Worm (Caenorhabditis elegans) whole organism, young adult: ENCODE data around the gene nhr-207.
A peak's percentile ranks its signal among the peaks of the same experiment; 100 is the strongest.

Source experiments
- F10E7.11 ChIP-seq: sonication (generic microtip); optimal IDR thresholded peaks from 2 replicates; lab custom pipeline; 2017; ENCODE audit warnings: mild to moderate bottlenecking, missing genetic modification characterization, moderate library complexity, missing compliant biosample characterization
- F22D6.2 ChIP-seq: sonication (generic microtip); optimal IDR thresholded peaks from 2 replicates; lab custom pipeline; 2016; ENCODE audit warnings: mild to moderate bottlenecking, missing genetic modification characterization, missing compliant biosample characterization
- Y53F4B.3 ChIP-seq: fragments of 200-800 bp; sonication (Bioruptor generic); IDR thresholded peaks from 2 replicates; pipeline ENCODE4 v1.3.6; 2022; ENCODE audit warnings: missing genetic modification reagents, missing genetic modification characterization, missing compliant biosample characterization
- Y53G8AR.9 ChIP-seq: fragments of 200-800 bp; sonication (Bioruptor generic); conservative IDR thresholded peaks from 2 replicates; pipeline ENCODE4 v1.3.6; 2022; ENCODE audit warnings: missing genetic modification reagents, missing genetic modification characterization, missing compliant biosample characterization
- Y56A3A.18 ChIP-seq: fragments of 200-800 bp; sonication (Bioruptor generic); IDR thresholded peaks from 2 replicates; pipeline ENCODE4 v1.3.6; 2022; ENCODE audit warnings: missing genetic modification reagents, missing genetic modification characterization, missing compliant biosample characterization
- Y79H2A.3 ChIP-seq: fragments of 200-800 bp; sonication (Bioruptor generic); conservative IDR thresholded peaks from 2 replicates; pipeline ENCODE4 v1.3.6; 2022; ENCODE audit warnings: missing genetic modification reagents, missing genetic modification characterization, missing compliant biosample characterization
- aptf-2 ChIP-seq: fragments of 200-800 bp; sonication (Bioruptor generic); conservative IDR thresholded peaks from 2 replicates; pipeline ENCODE4 v1.3.6; 2022; ENCODE audit warnings: missing genetic modification reagents, missing genetic modification characterization, missing compliant biosample characterization
- aptf-3 ChIP-seq: fragments of 200-800 bp; sonication (Bioruptor generic); IDR thresholded peaks from 2 replicates; pipeline ENCODE4 v1.3.6; 2022; ENCODE audit warnings: missing genetic modification characterization, missing compliant biosample characterization
- atf-7 ChIP-seq: sonication (generic microtip); optimal IDR thresholded peaks from 2 replicates; lab custom pipeline; 2017; ENCODE audit warnings: mild to moderate bottlenecking, missing genetic modification characterization, missing compliant biosample characterization
- athp-1 ChIP-seq: sonication (generic microtip); optimal IDR thresholded peaks from 2 replicates; lab custom pipeline; 2017; ENCODE audit warnings: mild to moderate bottlenecking, missing genetic modification characterization, missing compliant biosample characterization
- ceh-27 ChIP-seq: fragments of 200-800 bp; sonication (Bioruptor generic); optimal IDR thresholded peaks from 2 replicates; lab custom pipeline; 2018; ENCODE audit warnings: mild to moderate bottlenecking, missing genetic modification characterization, moderate library complexity, missing compliant biosample characterization
- chd-7 ChIP-seq: sonication (generic microtip); optimal IDR thresholded peaks from 2 replicates; lab custom pipeline; 2016; ENCODE audit warnings: mild to moderate bottlenecking, missing genetic modification characterization, moderate library complexity, missing compliant biosample characterization
- dpff-1 ChIP-seq: sonication (generic microtip); optimal IDR thresholded peaks from 2 replicates; lab custom pipeline; 2017; ENCODE audit warnings: mild to moderate bottlenecking, missing genetic modification characterization, missing compliant biosample characterization
- egl-18 ChIP-seq: fragments of 200-800 bp; sonication (Bioruptor generic); IDR thresholded peaks from 2 replicates; pipeline ENCODE4 v1.3.6; 2022; ENCODE audit warnings: missing genetic modification reagents, missing genetic modification characterization, missing compliant biosample characterization
- egl-44 ChIP-seq: fragments of 200-800 bp; sonication (Bioruptor generic); IDR thresholded peaks from 2 replicates; pipeline ENCODE4 v1.3.6; 2022; ENCODE audit warnings: missing genetic modification reagents, missing genetic modification characterization, missing compliant biosample characterization
- gei-17 ChIP-seq: fragments of 200-800 bp; sonication (Bioruptor generic); optimal IDR thresholded peaks from 2 replicates; lab custom pipeline; 2018; ENCODE audit warnings: mild to moderate bottlenecking, missing genetic modification characterization, missing compliant biosample characterization
- hmg-1.2 ChIP-seq: fragments of 200-800 bp; sonication (Bioruptor generic); IDR thresholded peaks from 2 replicates; pipeline ENCODE4 v1.3.6; 2022; ENCODE audit warnings: missing genetic modification reagents, missing genetic modification characterization, missing compliant biosample characterization
- hmg-20 ChIP-seq: fragments of 200-800 bp; sonication (Bioruptor generic); IDR thresholded peaks from 2 replicates; pipeline ENCODE4 v1.3.6; 2022; ENCODE audit warnings: missing genetic modification reagents, missing genetic modification characterization, missing compliant biosample characterization
- hsf-1 ChIP-seq: fragments of 200-800 bp; sonication (Bioruptor generic); IDR thresholded peaks from 2 replicates; pipeline ENCODE4 v1.3.6; 2022; ENCODE audit warnings: missing genetic modification reagents, missing genetic modification characterization, missing compliant biosample characterization
- lin-54 ChIP-seq: fragments of 200-800 bp; sonication (Bioruptor generic); optimal IDR thresholded peaks from 2 replicates; lab custom pipeline; 2018; ENCODE audit warnings: mild to moderate bottlenecking, missing genetic modification characterization, missing compliant biosample characterization
- lir-1 ChIP-seq: fragments of 200-800 bp; sonication (Bioruptor generic); conservative IDR thresholded peaks from 2 replicates; pipeline ENCODE4 v1.3.6; 2022; ENCODE audit warnings: missing genetic modification reagents, missing genetic modification characterization, missing compliant biosample characterization
- lsl-1 ChIP-seq: fragments of 200-800 bp; sonication (Bioruptor generic); optimal IDR thresholded peaks from 2 replicates; lab custom pipeline; 2018; ENCODE audit warnings: mild to moderate bottlenecking, missing genetic modification characterization, moderate library complexity, missing compliant biosample characterization
- madf-10 ChIP-seq: sonication (generic microtip); optimal IDR thresholded peaks from 2 replicates; lab custom pipeline; 2016; ENCODE audit warnings: mild to moderate bottlenecking, missing genetic modification characterization, missing compliant biosample characterization
- madf-6 ChIP-seq: fragments of 200-800 bp; sonication (Bioruptor generic); IDR thresholded peaks from 2 replicates; pipeline ENCODE4 v1.3.6; 2022; ENCODE audit warnings: missing genetic modification reagents, missing genetic modification characterization, missing compliant biosample characterization
- madf-8 ChIP-seq: fragments of 200-800 bp; sonication (Bioruptor generic); conservative IDR thresholded peaks from 2 replicates; pipeline ENCODE4 v1.3.6; 2022; ENCODE audit warnings: missing genetic modification reagents, missing genetic modification characterization, missing compliant biosample characterization
- mxl-1 ChIP-seq: sonication (generic microtip); optimal IDR thresholded peaks from 2 replicates; lab custom pipeline; 2016; ENCODE audit warnings: missing genetic modification characterization, missing compliant biosample characterization
- nhr-120 ChIP-seq: fragments of 200-800 bp; sonication (Bioruptor generic); IDR thresholded peaks from 2 replicates; pipeline ENCODE4 v1.3.6; 2022; ENCODE audit warnings: missing genetic modification characterization, missing compliant biosample characterization
- pbrm-1 ChIP-seq: fragments of 200-800 bp; sonication (Bioruptor generic); IDR thresholded peaks from 2 replicates; pipeline ENCODE4 v1.3.6; 2022; ENCODE audit warnings: missing genetic modification reagents, missing genetic modification characterization, missing compliant biosample characterization
- snpc-1.3 ChIP-seq: sonication (generic microtip); optimal IDR thresholded peaks from 2 replicates; lab custom pipeline; 2017; ENCODE audit warnings: missing genetic modification characterization, mild to moderate bottlenecking, missing compliant biosample characterization, antibody characterized with exemption, moderate library complexity, missing genotype, missing genetic modification reagents; ENCODE audit not compliant: insufficient read depth
- snpc-3.4 ChIP-seq: sonication (generic microtip); optimal IDR thresholded peaks from 2 replicates; lab custom pipeline; 2017; ENCODE audit warnings: missing genetic modification characterization, mild to moderate bottlenecking, missing compliant biosample characterization, antibody characterized with exemption, moderate library complexity, missing genotype, missing genetic modification reagents
- tbx-9 ChIP-seq: sonication (generic microtip); optimal IDR thresholded peaks from 2 replicates; lab custom pipeline; 2016; ENCODE audit warnings: borderline replicate concordance, missing genetic modification characterization, inconsistent platforms, missing compliant biosample characterization
- tlf-1 ChIP-seq: fragments of 200-800 bp; sonication (Bioruptor generic); optimal IDR thresholded peaks from 2 replicates; lab custom pipeline; 2018; ENCODE audit warnings: mild to moderate bottlenecking, missing genetic modification characterization, missing compliant biosample characterization
- unc-62 ChIP-seq: fragments of 150-350 bp; optimal IDR thresholded peaks from 2 replicates; lab custom pipeline; 2014; ENCODE audit warnings: missing biosample characterization, missing genetic modification reagents, missing genetic modification characterization
- xnd-1 ChIP-seq: sonication (generic microtip); optimal IDR thresholded peaks from 2 replicates; lab custom pipeline; 2016; ENCODE audit warnings: missing genotype, missing genetic modification reagents, missing genetic modification characterization, missing compliant biosample characterization
- zfh-2 ChIP-seq: fragments of 200-800 bp; sonication (Bioruptor generic); conservative IDR thresholded peaks from 2 replicates; pipeline ENCODE4 v1.3.6; 2022; ENCODE audit warnings: missing genetic modification reagents, missing genetic modification characterization, missing compliant biosample characterization
- ztf-25 ChIP-seq: fragments of 200-800 bp; sonication (Bioruptor generic); IDR thresholded peaks from 2 replicates; pipeline ENCODE4 v1.3.6; 2022; ENCODE audit warnings: missing genetic modification reagents, missing genetic modification characterization, missing compliant biosample characterization

The nhr-207 gene

ce11 chrV:12065859-12066258 lies 30.1 kb upstream of the nhr-207 start (continued):
- TF ChIP-seq xnd-1 (tag; lab: Kevin White, UChicago) (no peak), lin-54 (GFP tag; lab: Kevin White, UChicago) (no peak), lsl-1 (GFP tag; lab: Kevin White, UChicago) (peak; percentile 86), madf-10 (no peak), snpc-1.3 (tag; lab: Kevin White, UChicago) (no peak), snpc-3.4 (tag; lab: Kevin White, UChicago) (peak; percentile 24), ceh-27 (GFP tag; lab: Kevin White, UChicago) (no peak), lir-1 (GFP tag; lab: Robert Waterston, UW) (no peak), tbx-9 (tag; lab: Kevin White, UChicago) (no peak)

- TF ChIP-seq chd-7 (no peak), atf-7 (tag; lab: Kevin White, UChicago) (no peak), hmg-20 (GFP tag; lab: Robert Waterston, UW) (no peak), egl-18 (GFP tag; lab: Robert Waterston, UW) (no peak), F10E7.11 (tag; lab: Kevin White, UChicago) (no peak), Y53F4B.3 (no peak), dpff-1 (tag; lab: Kevin White, UChicago) (no peak), mxl-1 (tag; lab: Kevin White, UChicago) (no peak), ztf-25 (GFP tag; lab: Robert Waterston, UW) (no peak), nhr-120 (GFP tag; lab: Robert Waterston, UW) (no peak), aptf-2 (no peak)
Measured at ce11 chrV:12068437-12068836, 27.5 kb upstream of the nhr-207 start, which contains the start of gene kmo-2. TSS of gene kmo-2 (minus strand) at chrV:12068537.

- no peak for TF ChIP-seq athp-1 (tag; lab: Kevin White, UChicago)
- TF ChIP-seq, all 124 proteins: peak for 0
Measured at ce11 chrV:12070419-12070818, 25.5 kb upstream of the nhr-207 start, which contains the start of gene kmo-1. TSS of gene kmo-1 (minus strand) at chrV:12070519.

ce11 chrV:12071483-12071882 lies 24.5 kb upstream of the nhr-207 start:
- no peak for TF ChIP-seq hmg-1.2 (GFP tag; lab: Robert Waterston, UW)
- TF ChIP-seq F10E7.11 (tag; lab: Kevin White, UChicago): no peak
- TF ChIP-seq unc-62 (GFP tag; lab: Kevin White, UChicago): no peak
- TF ChIP-seq madf-8 (GFP tag; lab: Robert Waterston, UW): no peak
- no peak for TF ChIP-seq pbrm-1
- TF ChIP-seq ztf-25 (GFP tag; lab: Robert Waterston, UW): no peak
- TF ChIP-seq Y53G8AR.9 (GFP tag; lab: Robert Waterston, UW): no peak
- TF ChIP-seq tlf-1: no peak
- TF ChIP-seq egl-44 (GFP tag; lab: Robert Waterston, UW): no peak
- no peak for TF ChIP-seq aptf-3
- TF ChIP-seq F22D6.2: no peak
- no peak for TF ChIP-seq madf-6
- TF ChIP-seq Y56A3A.18 (GFP tag; lab: Robert Waterston, UW): no peak
- no peak for TF ChIP-seq hsf-1
- TF ChIP-seq gei-17 (GFP tag; lab: Kevin White, UChicago): no peak
- no peak for TF ChIP-seq lir-1 (GFP tag; lab: Robert Waterston, UW)
- no peak for TF ChIP-seq zfh-2 (GFP tag; lab: Robert Waterston, UW)
- TF ChIP-seq Y79H2A.3 (GFP tag; lab: Robert Waterston, UW): no peak
